Fruit fly (Drosophila melanogaster): ENCODE results near the gene CG3225.

CG3225 gene

DNA sequence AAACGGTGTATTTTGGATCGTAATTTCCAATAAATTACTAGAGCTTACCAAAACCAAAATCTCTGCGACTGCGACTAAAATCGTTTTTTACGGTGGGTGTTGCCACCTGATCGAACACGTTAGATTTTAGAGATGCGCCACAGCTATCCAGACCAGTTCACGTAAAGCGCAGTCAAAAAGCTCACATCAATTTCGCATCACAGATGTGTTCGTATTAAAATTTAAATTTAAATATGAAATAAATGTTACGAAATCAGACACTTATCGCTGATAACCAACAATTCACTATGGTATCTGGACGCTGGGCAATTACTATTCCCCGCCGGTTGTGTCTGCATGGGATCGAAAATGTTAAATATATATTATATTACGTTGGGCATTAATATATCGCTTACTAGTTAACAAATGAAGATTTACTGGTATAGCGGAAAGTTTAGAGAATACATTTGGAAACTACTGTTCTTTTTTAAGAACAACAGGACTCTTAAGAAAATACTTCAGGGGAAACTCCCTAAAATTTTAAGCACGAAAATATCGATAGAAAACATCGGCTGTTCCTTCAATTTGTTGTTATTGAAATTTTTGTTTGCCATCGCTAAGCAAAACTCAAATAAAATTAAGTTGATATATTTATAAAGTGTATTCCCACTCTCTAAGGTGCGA, 29.3 kb upstream of the CG3225 start, which contains the start of the genes mxt and CG11927:
Gene mxt (minus strand): TSS at position 105 of the 663 bp plus-strand sequence.
Gene CG11927 (plus strand): TSS at position 576 of the 663 bp plus-strand sequence.
- TF ChIP-seq rgr (GFP tag; optimal IDR thresholded peaks at IDR 0.05) (peak; percentile 42), N (GFP tag; optimal IDR thresholded peaks at IDR 0.05) (no peak), Dfd (GFP tag; optimal IDR thresholded peaks at IDR 0.05) (no peak), psq (GFP tag; optimal IDR thresholded peaks at IDR 0.05) (peak; percentile 43), Abd-B (GFP tag; optimal IDR thresholded peaks at IDR 0.05) (no peak), Hr83 (GFP tag; optimal IDR thresholded peaks at IDR 0.05; ENCODE audit: poor library complexity, severe bottlenecking) (peak; percentile 67), brk (GFP tag; optimal IDR thresholded peaks at IDR 0.05) (no peak), Myc (optimal IDR thresholded peaks at IDR 0.05) (peak; percentile 67), jim (GFP tag; optimal IDR thresholded peaks at IDR 0.05) (peak; percentile 54), ey (GFP tag; optimal IDR thresholded peaks at IDR 0.05) (peak; percentile 38), Rel (GFP tag; optimal IDR thresholded peaks at IDR 0.05) (no peak), Rel (tag; optimal IDR thresholded peaks at IDR 0.05) (peak; percentile 100), usp (GFP tag; optimal IDR thresholded peaks at IDR 0.05) (no peak), woc (GFP tag; optimal IDR thresholded peaks at IDR 0.05) (peak; percentile 62), GATAd (GFP tag; optimal IDR thresholded peaks at IDR 0.05) (no peak), fru (GFP tag; optimal IDR thresholded peaks at IDR 0.05) (peak; percentile 27), pan (optimal IDR thresholded peaks at IDR 0.05) (no peak), h (GFP tag; optimal IDR thresholded peaks at IDR 0.05) (peak; percentile 45), sv (GFP tag; optimal IDR thresholded peaks at IDR 0.05) (peak; percentile 57), Vsx2 (GFP tag; optimal IDR thresholded peaks at IDR 0.05; ENCODE audit: partially characterized antibody) (no peak), CG32264 (GFP tag; optimal IDR thresholded peaks at IDR 0.05) (no peak), OdsH (GFP tag; optimal IDR thresholded peaks at IDR 0.05) (no peak), foxo (GFP tag; optimal IDR thresholded peaks at IDR 0.05) (peak in 1 of 2 experiments; percentile 62), HLH106 (tag; optimal IDR thresholded peaks at IDR 0.05) (peak; percentile 62), sage (GFP tag; optimal IDR thresholded peaks at IDR 0.05) (peak; percentile 31), Jra (GFP tag; optimal IDR thresholded peaks at IDR 0.05) (no peak), Sp1 (GFP tag; optimal IDR thresholded peaks at IDR 0.05) (peak; percentile 41), Dif (GFP tag; optimal IDR thresholded peaks at IDR 0.05; ENCODE audit: partially characterized antibody) (no peak), CrebA (GFP tag; optimal IDR thresholded peaks at IDR 0.05; ENCODE audit: borderline replicate concordance) (no peak), br (GFP tag; optimal IDR thresholded peaks at IDR 0.05) (peak; percentile 2), tai (GFP tag; optimal IDR thresholded peaks at IDR 0.05) (no peak), dmrt93B (GFP tag; optimal IDR thresholded peaks at IDR 0.05) (no peak), Hnf4 (GFP tag; optimal IDR thresholded peaks at IDR 0.05) (no peak), dsf (GFP tag; optimal IDR thresholded peaks at IDR 0.05; ENCODE audit: borderline replicate concordance) (no peak), dl (GFP tag; optimal IDR thresholded peaks at IDR 0.05; ENCODE audit: insufficient read depth in 1 of 2, partially characterized antibody in 2 of 2) (no peak), lola (GFP tag; optimal IDR thresholded peaks at IDR 0.05) (no peak), CG9705 (GFP tag; optimal IDR thresholded peaks at IDR 0.05) (peak; percentile 35), Mio (GFP tag; optimal IDR thresholded peaks at IDR 0.05) (no peak), Hr78 (GFP tag; optimal IDR thresholded peaks at IDR 0.05) (no peak)

DNA sequence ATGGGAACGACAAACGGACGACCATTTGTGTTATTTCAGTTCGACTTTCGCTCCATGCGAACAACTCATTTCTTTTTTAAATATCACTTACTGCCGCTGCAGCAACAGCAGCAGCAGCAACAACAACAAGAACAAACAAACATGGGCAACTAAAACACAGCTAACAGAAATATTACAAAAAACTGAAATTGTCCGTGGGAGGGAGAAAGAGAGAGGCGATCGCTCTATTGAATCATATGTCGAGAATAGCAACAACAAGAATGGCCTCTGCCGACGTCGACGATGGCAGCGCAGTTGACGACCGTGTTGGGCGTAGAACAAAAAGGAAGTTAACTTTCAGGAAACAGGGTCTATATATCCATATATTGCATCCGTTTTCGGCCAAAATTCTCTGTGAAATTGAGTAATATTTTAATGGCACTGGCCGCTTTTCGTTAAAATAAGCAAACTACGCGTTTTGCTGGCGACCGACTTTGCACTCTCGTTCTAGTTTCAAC, 28.6 kb upstream of the CG3225 start:
- TF ChIP-seq psq (GFP tag; optimal IDR thresholded peaks at IDR 0.05) (no peak), lola (GFP tag; optimal IDR thresholded peaks at IDR 0.05) (no peak), sage (GFP tag; optimal IDR thresholded peaks at IDR 0.05) (no peak), jim (GFP tag; optimal IDR thresholded peaks at IDR 0.05) (no peak), N (GFP tag; optimal IDR thresholded peaks at IDR 0.05) (no peak), Hr78 (GFP tag; optimal IDR thresholded peaks at IDR 0.05) (no peak), ey (GFP tag; optimal IDR thresholded peaks at IDR 0.05) (no peak), sv (GFP tag; optimal IDR thresholded peaks at IDR 0.05) (no peak)

Data from whole organism, wandering third instar larva.